Worm (Caenorhabditis elegans): ENCODE data around the gene K09A9.8.

DNA sequence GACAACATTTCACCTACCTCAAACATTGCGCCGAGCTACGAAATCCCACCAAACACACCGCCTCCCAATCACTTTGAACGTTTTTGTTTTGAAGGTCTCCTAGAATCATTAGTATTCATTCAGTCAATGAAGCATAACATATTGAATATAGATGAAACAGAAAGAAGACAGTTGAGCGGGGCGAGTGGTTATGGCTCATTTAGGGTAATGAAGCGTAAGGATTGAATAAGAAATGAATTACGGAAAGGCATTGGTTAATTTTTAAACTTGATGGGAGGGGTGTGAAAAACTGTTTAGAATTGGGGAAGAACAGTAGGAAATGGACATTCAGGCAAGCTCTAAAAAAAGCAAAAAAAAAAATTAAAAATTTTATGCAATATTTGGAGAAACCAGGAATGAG is 39.1 kb downstream of the K09A9.8 start, which contains the start of gene lron-3:
- TF ChIP-seq ztf-29 (GFP tag; IDR thresholded peaks at IDR 0.05) (no peak), klf-2 (GFP tag; conservative IDR thresholded peaks at IDR 0.05) (no peak)

Measured in whole organism, midembryonic.